Worm (Caenorhabditis elegans) whole organism, L3 larva: ENCODE measurements around the gene C09E7.11.

Experiments
- aly-2 ChIP-seq: fragments of 150-350 bp; optimal IDR thresholded peaks from 2 replicates; lab custom pipeline; 2014; ENCODE audit warnings: missing biosample characterization, missing genetic modification characterization
- ama-1 ChIP-seq: fragments of 150-350 bp; optimal IDR thresholded peaks from 2 replicates; lab custom pipeline; 2018
- elt-2 ChIP-seq: sonication (generic microtip); optimal IDR thresholded peaks from 2 replicates; lab custom pipeline; 2016; ENCODE audit warnings: missing genetic modification reagents, mild to moderate bottlenecking, missing genetic modification characterization, missing compliant biosample characterization
- fkh-2 ChIP-seq: fragments of 150-350 bp; optimal IDR thresholded peaks from 2 replicates; lab custom pipeline; 2014; ENCODE audit warnings: missing biosample characterization, missing genetic modification reagents, missing genetic modification characterization
- fos-1 ChIP-seq: fragments of 150-350 bp; optimal IDR thresholded peaks from 2 replicates; lab custom pipeline; 2014; ENCODE audit warnings: missing biosample characterization, missing genetic modification characterization
- jun-1 ChIP-seq: fragments of 150-350 bp; optimal IDR thresholded peaks from 2 replicates; lab custom pipeline; 2014; ENCODE audit warnings: missing biosample characterization, missing genetic modification reagents, missing genetic modification characterization
- mdl-1 ChIP-seq: fragments of 150-350 bp; optimal IDR thresholded peaks from 2 replicates; lab custom pipeline; 2014; ENCODE audit warnings: missing biosample characterization, missing genetic modification characterization
- nhr-11 ChIP-seq: fragments of 150-350 bp; optimal IDR thresholded peaks from 2 replicates; lab custom pipeline; 2014; ENCODE audit warnings: missing biosample characterization, missing genetic modification characterization
- nhr-28 ChIP-seq: fragments of 150-350 bp; optimal IDR thresholded peaks from 2 replicates; lab custom pipeline; 2014; ENCODE audit warnings: missing biosample characterization, missing genetic modification characterization
- nhr-76 ChIP-seq: fragments of 150-350 bp; sonication (generic microtip); optimal IDR thresholded peaks from 5 replicates; lab custom pipeline; 2014; ENCODE audit warnings: missing biosample characterization, missing genetic modification characterization
- nhr-77 ChIP-seq: fragments of 150-350 bp; optimal IDR thresholded peaks from 2 replicates; lab custom pipeline; 2014; ENCODE audit warnings: missing biosample characterization, missing genetic modification characterization
- pha-4 ChIP-seq: fragments of 150-350 bp; optimal IDR thresholded peaks from 2 replicates; lab custom pipeline; 2014; ENCODE audit warnings: missing biosample characterization, missing genetic modification reagents, missing genetic modification characterization
- unc-62 ChIP-seq: fragments of 150-350 bp; sonication (generic microtip); optimal IDR thresholded peaks from 4 replicates; lab custom pipeline; 2014; ENCODE audit warnings: missing biosample characterization, missing genetic modification reagents, missing genetic modification characterization
- ztf-4 ChIP-seq: fragments of 150-350 bp; optimal IDR thresholded peaks from 2 replicates; lab custom pipeline; 2014; ENCODE audit warnings: missing biosample characterization, missing genetic modification characterization

ce11 chrIII:6531099-6531498 lies at the start of gene C09E7.11:
- no peak for TF ChIP-seq ama-1
- no peak for TF ChIP-seq pha-4 (tag; lab: Kevin White, UChicago)
- no peak for TF ChIP-seq aly-2 (tag; lab: Kevin White, UChicago)
- no peak for TF ChIP-seq fos-1
- TF ChIP-seq nhr-76 (tag; lab: Kevin White, UChicago), result no peak
- no peak for TF ChIP-seq nhr-77
- TF ChIP-seq fkh-2 (tag; lab: Kevin White, UChicago), result no peak
- no peak for TF ChIP-seq elt-2 (tag; lab: Kevin White, UChicago)
- TF ChIP-seq jun-1 (tag; lab: Kevin White, UChicago), result no peak
- no peak for TF ChIP-seq nhr-11
- no peak for TF ChIP-seq nhr-28
- TF ChIP-seq mdl-1 (tag; lab: Kevin White, UChicago), result no peak
- TF ChIP-seq unc-62 (GFP tag; lab: Kevin White, UChicago), result no peak
- TF ChIP-seq ztf-4, result no peak
